Fruit fly (Drosophila melanogaster) whole organism, embryonic: ENCODE measurements around the gene Cpr23B.
A peak's percentile ranks its signal among the peaks of the same experiment; 100 is the strongest.

Source experiments
- Abd-B ChIP-seq: fragments of 200-800 bp; sonication (Bioruptor generic); optimal IDR thresholded peaks from 2 replicates; lab custom pipeline; 2018; ENCODE audit warnings: missing biosample characterization, mild to moderate bottlenecking, missing genetic modification characterization, moderate library complexity
- Bdp1 ChIP-seq: fragments of 200-800 bp; sonication (Bioruptor generic); optimal IDR thresholded peaks from 3 replicates; lab custom pipeline; 2016; ENCODE audit warnings: missing biosample characterization, missing genetic modification characterization
- Bgb ChIP-seq: fragments of 200-800 bp; sonication (Bioruptor generic); IDR thresholded peaks from 2 replicates; pipeline ENCODE4 v1.3.6; 2022; ENCODE audit warnings: missing biosample characterization, missing genetic modification characterization; ENCODE audit not compliant: partially characterized antibody
- BtbVII ChIP-seq: fragments of 200-800 bp; sonication (Bioruptor generic); optimal IDR thresholded peaks from 3 replicates; lab custom pipeline; 2017; ENCODE audit warnings: missing biosample characterization, mild to moderate bottlenecking, missing genetic modification characterization
- CG10209 ChIP-seq: fragments of 200-800 bp; sonication (Bioruptor generic); optimal IDR thresholded peaks from 3 replicates; lab custom pipeline; 2017; ENCODE audit warnings: missing biosample characterization, mild to moderate bottlenecking, missing genetic modification characterization, missing genetic modification reagents
- CG12219 ChIP-seq: fragments of 200-800 bp; sonication (Bioruptor generic); optimal IDR thresholded peaks from 3 replicates; lab custom pipeline; 2018; ENCODE audit warnings: missing biosample characterization, mild to moderate bottlenecking, missing genetic modification characterization
- CG13775 ChIP-seq: fragments of 200-800 bp; sonication (Bioruptor generic); optimal IDR thresholded peaks from 3 replicates; lab custom pipeline; 2017; ENCODE audit warnings: missing biosample characterization, mild to moderate bottlenecking, missing genetic modification characterization
- CG17186 ChIP-seq: fragments of 200-800 bp; sonication (Bioruptor generic); optimal IDR thresholded peaks from 3 replicates; lab custom pipeline; 2017; ENCODE audit warnings: missing biosample characterization, missing genetic modification reagents, missing genetic modification characterization
- CG17359 ChIP-seq: fragments of 200-800 bp; sonication (Bioruptor generic); optimal IDR thresholded peaks from 3 replicates; lab custom pipeline; 2018; ENCODE audit warnings: missing biosample characterization, mild to moderate bottlenecking, missing genetic modification characterization, moderate library complexity
- CG31224 ChIP-seq: fragments of 200-800 bp; sonication (Bioruptor generic); IDR thresholded peaks from 2 replicates; pipeline ENCODE4 v1.3.6; 2022; ENCODE audit warnings: missing biosample characterization, missing genetic modification characterization
- CG34422 ChIP-seq: fragments of 200-800 bp; sonication (Bioruptor generic); IDR thresholded peaks from 3 replicates; pipeline ENCODE4 v1.3.6; 2022; ENCODE audit warnings: missing biosample characterization, missing genetic modification characterization
- CG3726 ChIP-seq: fragments of 200-800 bp; sonication (Bioruptor generic); IDR thresholded peaks from 3 replicates; pipeline ENCODE4, ENCODE4 v1.3.6; 2022; ENCODE audit warnings: missing biosample characterization, missing genetic modification characterization
- CG4282 ChIP-seq: fragments of 200-800 bp; sonication (Bioruptor generic); optimal IDR thresholded peaks from 2 replicates; lab custom pipeline; 2016; ENCODE audit warnings: missing biosample characterization, missing genetic modification characterization
- CG4707 ChIP-seq: fragments of 200-800 bp; sonication (Bioruptor generic); optimal IDR thresholded peaks from 2 replicates; lab custom pipeline; 2018; ENCODE audit warnings: missing biosample characterization, mild to moderate bottlenecking, missing genetic modification characterization, moderate library complexity
- CG4820 ChIP-seq: fragments of 200-800 bp; sonication (Bioruptor generic); optimal IDR thresholded peaks from 3 replicates; lab custom pipeline; 2016; ENCODE audit warnings: missing biosample characterization, missing genetic modification characterization
- CG6813 ChIP-seq: fragments of 200-800 bp; sonication (Bioruptor generic); optimal IDR thresholded peaks from 2 replicates; lab custom pipeline; 2017; ENCODE audit warnings: missing biosample characterization, missing genetic modification characterization, mild to moderate bottlenecking, moderate library complexity, missing genetic modification reagents
- CG7745 ChIP-seq: fragments of 200-800 bp; sonication (Bioruptor generic); optimal IDR thresholded peaks from 2 replicates; lab custom pipeline; 2018; ENCODE audit warnings: missing biosample characterization, mild to moderate bottlenecking, missing genetic modification characterization, moderate library complexity
- CG7928 ChIP-seq: fragments of 200-800 bp; sonication (Bioruptor generic); optimal IDR thresholded peaks from 2 replicates; lab custom pipeline; 2017; ENCODE audit warnings: missing biosample characterization, mild to moderate bottlenecking, missing genetic modification characterization
- Dip3 ChIP-seq: fragments of 200-800 bp; sonication (Bioruptor generic); optimal IDR thresholded peaks from 3 replicates; lab custom pipeline; 2016; ENCODE audit warnings: missing biosample characterization, missing genetic modification characterization
- Eip74EF ChIP-seq, 2 experiments: fragments of 200-800 bp in 1 of 2; fragments of >200 bp in 1 of 2; sonication (Bioruptor generic) in 1 of 2; optimal IDR thresholded peaks; 2 replicates each; lab custom pipeline; 2017 to 2019; ENCODE audit warnings: missing biosample characterization in 2 of 2, missing genetic modification characterization in 2 of 2, mild to moderate bottlenecking in 1 of 2, moderate library complexity in 1 of 2
- Ets65A ChIP-seq: fragments of 200-800 bp; sonication (Bioruptor generic); peaks from one replicate; lab custom pipeline; 2016; ENCODE audit warnings: missing biosample characterization, missing genetic modification characterization
- HLH3B ChIP-seq: fragments of 200-800 bp; sonication (Bioruptor generic); IDR thresholded peaks from 2 replicates; pipeline ENCODE4 v1.3.6; 2022; ENCODE audit warnings: missing biosample characterization, missing genetic modification characterization
- Hsf ChIP-seq: fragments of 200-800 bp; sonication (Bioruptor generic); optimal IDR thresholded peaks from 3 replicates; lab custom pipeline; 2016; ENCODE audit warnings: missing biosample characterization, missing genetic modification characterization
- Med ChIP-seq: fragments of 200-800 bp; sonication (Bioruptor generic); peaks from one replicate; lab custom pipeline; 2016; ENCODE audit warnings: missing biosample characterization, missing genetic modification characterization, mild to moderate bottlenecking, inconsistent platforms, moderate library complexity
- Nf-YA ChIP-seq: fragments of 200-800 bp; sonication (Bioruptor generic); IDR thresholded peaks from 2 replicates; pipeline ENCODE4 v1.3.6; 2022; ENCODE audit warnings: missing biosample characterization, missing genetic modification characterization
- abd-A ChIP-seq: fragments of 200-800 bp; sonication (Bioruptor generic); optimal IDR thresholded peaks from 3 replicates; lab custom pipeline; 2019; ENCODE audit warnings: missing biosample characterization, mild to moderate bottlenecking, missing genetic modification characterization, moderate library complexity
- btn ChIP-seq: fragments of 200-800 bp; sonication (Bioruptor generic); optimal IDR thresholded peaks from 2 replicates; lab custom pipeline; 2016; ENCODE audit warnings: missing biosample characterization, missing genetic modification characterization
- caup ChIP-seq: fragments of 200-800 bp; sonication (Bioruptor generic); optimal IDR thresholded peaks from 3 replicates; lab custom pipeline; 2017; ENCODE audit warnings: missing biosample characterization, mild to moderate bottlenecking, missing genetic modification characterization, moderate library complexity; ENCODE audit not compliant: severe bottlenecking
- cg ChIP-seq: fragments of 200-800 bp; sonication (Bioruptor generic); optimal IDR thresholded peaks from 3 replicates; lab custom pipeline; 2019; ENCODE audit warnings: missing biosample characterization, mild to moderate bottlenecking, missing genetic modification characterization, moderate library complexity
- chm ChIP-seq: fragments of 200-800 bp; sonication (Bioruptor generic); IDR thresholded peaks from 2 replicates; pipeline ENCODE4 v1.3.6; 2022; ENCODE audit warnings: missing biosample characterization, missing genetic modification characterization
- chn ChIP-seq: fragments of 200-800 bp; sonication (Bioruptor generic); optimal IDR thresholded peaks from 2 replicates; lab custom pipeline; 2016; ENCODE audit warnings: missing biosample characterization, missing genetic modification characterization
- fu2 ChIP-seq: fragments of 200-800 bp; sonication (Bioruptor generic); optimal IDR thresholded peaks from 2 replicates; lab custom pipeline; 2016; ENCODE audit warnings: missing biosample characterization, missing genetic modification characterization
- gfzf ChIP-seq: fragments of 200-800 bp; sonication (Bioruptor generic); optimal IDR thresholded peaks from 2 replicates; lab custom pipeline; 2016; ENCODE audit warnings: missing biosample characterization, mild to moderate bottlenecking, missing genetic modification characterization, moderate library complexity
- gsb ChIP-seq: fragments of 200-800 bp; sonication (Bioruptor generic); IDR thresholded peaks from 2 replicates; pipeline ENCODE4 v1.3.6; 2022; ENCODE audit warnings: missing biosample characterization, missing genetic modification characterization
- gsb-n ChIP-seq: fragments of 200-800 bp; sonication (Bioruptor generic); optimal IDR thresholded peaks from 3 replicates; lab custom pipeline; 2018; ENCODE audit warnings: missing biosample characterization, mild to moderate bottlenecking, missing genetic modification characterization
- her ChIP-seq: fragments of 200-800 bp; sonication (Bioruptor generic); optimal IDR thresholded peaks from 2 replicates; lab custom pipeline; 2016; ENCODE audit warnings: missing biosample characterization, missing genetic modification characterization
- ken ChIP-seq: fragments of 200-800 bp; sonication (Bioruptor generic); IDR thresholded peaks from 3 replicates; pipeline ENCODE4 v1.3.6; 2022; ENCODE audit warnings: missing biosample characterization, missing genetic modification characterization
- kni ChIP-seq: fragments of 200-800 bp; sonication (Bioruptor generic); optimal IDR thresholded peaks from 3 replicates; lab custom pipeline; 2017; ENCODE audit warnings: mild to moderate bottlenecking, missing biosample characterization, missing genetic modification reagents, missing genetic modification characterization
- lilli ChIP-seq: fragments of 200-800 bp; sonication (Bioruptor generic); optimal IDR thresholded peaks from 3 replicates; lab custom pipeline; 2016; ENCODE audit warnings: missing biosample characterization, missing genetic modification characterization
- nom ChIP-seq: fragments of 200-800 bp; sonication (Bioruptor generic); optimal IDR thresholded peaks from 2 replicates; lab custom pipeline; 2017; ENCODE audit warnings: missing biosample characterization, missing genetic modification characterization, mild to moderate bottlenecking, moderate library complexity, missing genetic modification reagents
- peb ChIP-seq: fragments of 200-800 bp; sonication (Bioruptor generic); IDR thresholded peaks from 2 replicates; pipeline ENCODE4 v1.3.6; 2022; ENCODE audit warnings: missing biosample characterization, missing genetic modification characterization
- phol ChIP-seq: fragments of 200-800 bp; sonication (Bioruptor generic); optimal IDR thresholded peaks from 3 replicates; lab custom pipeline; 2018; ENCODE audit warnings: missing biosample characterization, mild to moderate bottlenecking, missing genetic modification characterization, moderate library complexity
- pita ChIP-seq: fragments of 200-800 bp; sonication (Bioruptor generic); optimal IDR thresholded peaks from 2 replicates; lab custom pipeline; 2017; ENCODE audit warnings: missing biosample characterization, mild to moderate bottlenecking, missing genetic modification characterization
- pum ChIP-seq: fragments of 200-800 bp; sonication (Bioruptor generic); optimal IDR thresholded peaks from 2 replicates; lab custom pipeline; 2016; ENCODE audit warnings: missing biosample characterization, missing genetic modification characterization
- sqz ChIP-seq: fragments of 200-800 bp; sonication (Bioruptor generic); optimal IDR thresholded peaks from 3 replicates; lab custom pipeline; 2018; ENCODE audit warnings: missing biosample characterization, mild to moderate bottlenecking, missing genetic modification characterization
- tio ChIP-seq: fragments of 200-800 bp; sonication (Bioruptor generic); optimal IDR thresholded peaks from 2 replicates; lab custom pipeline; 2017; ENCODE audit warnings: missing biosample characterization, missing genetic modification characterization, inconsistent platforms
- trem ChIP-seq: fragments of 200-800 bp; optimal IDR thresholded peaks from 3 replicates; lab custom pipeline; 2019; ENCODE audit warnings: missing biosample characterization, mild to moderate bottlenecking, missing genetic modification characterization, moderate library complexity
- wdn ChIP-seq: fragments of 200-800 bp; sonication (Bioruptor generic); IDR thresholded peaks from 2 replicates; pipeline ENCODE4 v1.3.6; 2022; ENCODE audit warnings: missing biosample characterization, missing genetic modification characterization
- zfh1 ChIP-seq: fragments of 200-800 bp; sonication (Bioruptor generic); IDR thresholded peaks from 3 replicates; pipeline ENCODE4 v1.3.6; 2022; ENCODE audit warnings: missing biosample characterization, missing genetic modification characterization

Gene Cpr23B

DNA sequence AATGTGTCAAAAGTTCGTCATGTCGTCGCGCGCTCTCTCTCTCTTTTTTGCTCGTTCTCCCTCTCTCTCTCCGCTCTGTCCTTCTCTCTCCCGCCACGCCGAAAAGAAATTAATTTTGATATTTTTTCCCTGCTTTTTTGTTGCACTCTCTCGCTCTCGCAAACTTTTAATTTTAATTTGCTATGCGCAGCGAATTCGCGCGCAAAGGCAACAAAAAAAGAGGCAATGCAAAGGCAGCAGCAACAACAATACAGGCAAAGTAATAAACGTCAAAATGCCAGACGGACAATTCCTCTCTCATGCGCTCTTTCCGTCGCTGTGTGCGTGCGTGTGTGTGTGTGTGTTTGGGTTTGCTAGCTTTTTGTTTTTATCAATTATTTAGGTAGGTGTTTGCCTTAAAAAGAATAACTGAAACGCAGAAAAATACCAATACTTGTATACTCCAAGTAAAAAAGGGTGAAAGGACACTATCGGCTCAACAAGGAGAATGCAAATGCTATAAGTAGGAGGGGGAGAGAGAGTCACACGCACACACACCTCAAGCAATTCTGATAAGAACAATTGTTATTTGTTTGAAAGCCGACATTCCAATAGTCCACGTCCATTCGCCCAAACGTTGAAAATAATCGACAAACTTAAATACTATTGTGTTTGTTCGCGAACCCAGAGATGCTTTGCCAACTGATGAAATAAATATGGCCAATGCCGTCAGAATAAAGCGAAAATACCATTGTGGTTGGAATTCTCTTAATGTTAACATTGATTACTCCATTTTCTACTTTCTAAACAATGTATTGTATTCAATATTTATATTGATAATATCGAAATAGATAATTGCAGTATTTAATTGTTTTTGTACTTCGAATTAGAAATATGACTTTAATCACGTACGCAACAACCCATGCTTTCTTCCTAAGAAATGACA, 48.7 kb downstream of the Cpr23B start (continued):
- TF ChIP-seq CG17186 (GFP tag; lab: Kevin White, UChicago) (no peak), Abd-B (no peak), btn (GFP tag; lab: Kevin White, UChicago) (no peak), trem (tag; lab: Kevin White, UChicago) (no peak), CG6813 (GFP tag; lab: Kevin White, UChicago) (no peak), pita (GFP tag; lab: Kevin White, UChicago) (no peak), chn (GFP tag; lab: Kevin White, UChicago) (no peak), fu2 (GFP tag; lab: Kevin White, UChicago) (no peak), Eip74EF (GFP tag; optimal IDR thresholded peaks at IDR 0.05; lab: Kevin White, UChicago) (no peak), CG13775 (GFP tag; lab: Kevin White, UChicago) (no peak), kni (no peak), sqz (peak; percentile 32), CG7928 (GFP tag; lab: Kevin White, UChicago) (no peak), Bgb (no peak), zfh1 (no peak), BtbVII (GFP tag; lab: Kevin White, UChicago) (no peak), Dip3 (GFP tag; lab: Kevin White, UChicago) (no peak), abd-A (tag; lab: Kevin White, UChicago) (peak; percentile 77), tio (GFP tag; lab: Kevin White, UChicago) (no peak), her (GFP tag; lab: Kevin White, UChicago) (no peak), CG4282 (GFP tag; lab: Kevin White, UChicago) (no peak), CG34422 (GFP tag; lab: Robert Waterston, UW) (no peak), Hsf (GFP tag; lab: Kevin White, UChicago) (no peak), gfzf (GFP tag; lab: Kevin White, UChicago) (no peak), peb (no peak), Ets65A (GFP tag; lab: Kevin White, UChicago) (no peak), phol (tag; lab: Kevin White, UChicago) (no peak), ken (GFP tag; lab: Robert Waterston, UW) (no peak), cg (GFP tag; lab: Kevin White, UChicago) (peak; percentile 68), Nf-YA (no peak), lilli (GFP tag; lab: Kevin White, UChicago) (no peak), gsb (no peak), nom (GFP tag; lab: Kevin White, UChicago) (peak; percentile 83), pum (no peak), CG31224 (GFP tag; lab: Robert Waterston, UW) (no peak), wdn (GFP tag; lab: Robert Waterston, UW) (no peak), CG3726 (GFP tag; lab: Robert Waterston, UW) (no peak), chm (GFP tag; lab: Robert Waterston, UW) (no peak), Bdp1 (GFP tag; lab: Kevin White, UChicago) (no peak), CG12219 (no peak), CG10209 (GFP tag; lab: Kevin White, UChicago) (no peak), gsb-n (no peak), HLH3B (GFP tag; lab: Robert Waterston, UW) (no peak), CG4820 (no peak), CG4707 (GFP tag; lab: Kevin White, UChicago) (no peak), Med (GFP tag; lab: Kevin White, UChicago) (peak; percentile 14), caup (no peak), CG17359 (tag; lab: Kevin White, UChicago) (no peak), CG7745 (tag; lab: Kevin White, UChicago) (peak; percentile 99)
